Worm (Caenorhabditis elegans) whole organism, L1 larva: ENCODE data around the gene K07E3.9.

Experiments used
- C16A3.4 ChIP-seq: fragments of 150-350 bp; optimal IDR thresholded peaks from 2 replicates; lab custom pipeline; 2014; ENCODE audit warnings: missing biosample characterization, missing genetic modification characterization
- C34B4.2 ChIP-seq: sonication (generic microtip); optimal IDR thresholded peaks from 2 replicates; lab custom pipeline; 2017; ENCODE audit warnings: mild to moderate bottlenecking, missing genetic modification characterization, missing compliant biosample characterization
- alr-1 ChIP-seq: fragments of 200-800 bp; sonication (Bioruptor generic); optimal IDR thresholded peaks from 2 replicates; lab custom pipeline; 2018; ENCODE audit warnings: borderline replicate concordance, mild to moderate bottlenecking, missing genetic modification characterization, missing compliant biosample characterization
- aly-2 ChIP-seq: fragments of 150-350 bp; optimal IDR thresholded peaks from 2 replicates; lab custom pipeline; 2014; ENCODE audit warnings: missing biosample characterization, missing genetic modification characterization
- ama-1 ChIP-seq: fragments of 150-350 bp; optimal IDR thresholded peaks from 2 replicates; lab custom pipeline; 2014
- blmp-1 ChIP-seq: fragments of 150-350 bp; optimal IDR thresholded peaks from 2 replicates; lab custom pipeline; 2014; ENCODE audit warnings: missing biosample characterization, missing genetic modification characterization
- ceh-8 ChIP-seq: fragments of 200-800 bp; sonication (Bioruptor generic); optimal IDR thresholded peaks from 2 replicates; lab custom pipeline; 2018; ENCODE audit warnings: mild to moderate bottlenecking, missing genetic modification characterization, moderate library complexity, missing compliant biosample characterization
- ceh-88 ChIP-seq: fragments of 200-800 bp; sonication (Bioruptor generic); IDR thresholded peaks from 2 replicates; pipeline ENCODE4 v1.3.6; 2022; ENCODE audit warnings: missing genetic modification characterization, missing compliant biosample characterization
- ceh-90 ChIP-seq: sonication (generic microtip); optimal IDR thresholded peaks from 2 replicates; lab custom pipeline; 2016; ENCODE audit warnings: missing genetic modification characterization, missing compliant biosample characterization
- dpl-1 ChIP-seq, 3 experiments: fragments of 150-350 bp in 2 of 3; sonication (generic microtip) in 1 of 3; optimal IDR thresholded peaks; 2 replicates each; lab custom pipeline; 2014 to 2017; ENCODE audit warnings: missing biosample characterization in 3 of 3, missing genetic modification characterization in 3 of 3, missing genetic modification reagents in 3 of 3
- dsc-1 ChIP-seq: sonication (generic microtip); optimal IDR thresholded peaks from 2 replicates; lab custom pipeline; 2016; ENCODE audit warnings: mild to moderate bottlenecking, missing genetic modification characterization, missing compliant biosample characterization
- efl-1 ChIP-seq, 4 experiments: fragments of 150-350 bp; optimal IDR thresholded peaks in 3 of 4; peaks in 1 of 4; 1 replicate in 1 of 4; 2 replicates in 3 of 4; lab custom pipeline; 2014; ENCODE audit warnings: missing biosample characterization in 2 of 4, missing genetic modification characterization in 2 of 4, missing genetic modification reagents in 2 of 4
- egl-13 ChIP-seq: sonication (generic microtip); optimal IDR thresholded peaks from 2 replicates; lab custom pipeline; 2016; ENCODE audit warnings: missing genotype, missing genetic modification reagents, missing genetic modification characterization, missing compliant biosample characterization
- fkh-10 ChIP-seq: sonication (generic microtip); optimal IDR thresholded peaks from 2 replicates; lab custom pipeline; 2017; ENCODE audit warnings: missing biosample characterization, missing genetic modification reagents, missing genetic modification characterization
- fkh-4 ChIP-seq: sonication (generic microtip); optimal IDR thresholded peaks from 2 replicates; lab custom pipeline; 2016; ENCODE audit warnings: missing compliant biosample characterization, missing genetic modification characterization, borderline replicate concordance
- fos-1 ChIP-seq: fragments of 150-350 bp; optimal IDR thresholded peaks from 2 replicates; lab custom pipeline; 2014; ENCODE audit warnings: missing biosample characterization, missing genetic modification characterization
- hlh-17 ChIP-seq: fragments of 200-800 bp; sonication (Bioruptor generic); optimal IDR thresholded peaks from 2 replicates; lab custom pipeline; 2018; ENCODE audit warnings: missing genetic modification characterization, mild to moderate bottlenecking, missing compliant biosample characterization, moderate library complexity, borderline replicate concordance
- isw-1 ChIP-seq: fragments of 200-800 bp; sonication (Bioruptor generic); IDR thresholded peaks from 2 replicates; pipeline ENCODE4 v1.3.6; 2022; ENCODE audit warnings: missing genetic modification characterization, missing compliant biosample characterization
- jun-1 ChIP-seq: fragments of 150-350 bp; optimal IDR thresholded peaks from 2 replicates; lab custom pipeline; 2014; ENCODE audit warnings: missing biosample characterization, missing genetic modification reagents, missing genetic modification characterization
- lin-14 ChIP-seq: fragments of 200-800 bp; sonication (Bioruptor generic); optimal IDR thresholded peaks from 2 replicates; lab custom pipeline; 2018; ENCODE audit warnings: mild to moderate bottlenecking, missing genetic modification characterization, moderate library complexity, missing compliant biosample characterization
- lin-15B ChIP-seq: fragments of 150-350 bp; sonication (generic microtip); optimal IDR thresholded peaks from 3 replicates; lab custom pipeline; 2014; ENCODE audit warnings: missing biosample characterization, missing genetic modification characterization
- lin-35 ChIP-seq, 2 experiments: fragments of 150-350 bp; optimal IDR thresholded peaks; 2 replicates each; lab custom pipeline; 2014; ENCODE audit warnings: missing biosample characterization in 2 of 2, missing genetic modification characterization in 2 of 2, missing genetic modification reagents in 2 of 2
- lin-39 ChIP-seq: fragments of 150-350 bp; optimal IDR thresholded peaks from 2 replicates; lab custom pipeline; 2014; ENCODE audit warnings: missing biosample characterization, missing genetic modification reagents, missing genetic modification characterization
- lir-3 ChIP-seq: sonication (generic microtip); optimal IDR thresholded peaks from 2 replicates; lab custom pipeline; 2016; ENCODE audit warnings: mild to moderate bottlenecking, missing genetic modification characterization, moderate library complexity, missing compliant biosample characterization; ENCODE audit not compliant: poor library complexity
- lsy-2 ChIP-seq, 2 experiments: fragments of 150-350 bp; optimal IDR thresholded peaks; 2 replicates each; lab custom pipeline; 2014; ENCODE audit warnings: missing biosample characterization in 2 of 2, missing genetic modification characterization in 2 of 2
- mdl-1 ChIP-seq, 2 experiments: fragments of 150-350 bp; optimal IDR thresholded peaks; 2 replicates each; lab custom pipeline; 2014 to 2017; ENCODE audit warnings: missing biosample characterization in 2 of 2, missing genetic modification characterization in 2 of 2, inconsistent platforms in 1 of 2
- mef-2 ChIP-seq: fragments of 150-350 bp; optimal IDR thresholded peaks from 2 replicates; lab custom pipeline; 2014; ENCODE audit warnings: missing biosample characterization, missing genetic modification characterization
- nhr-11 ChIP-seq: fragments of 150-350 bp; optimal IDR thresholded peaks from 2 replicates; lab custom pipeline; 2014; ENCODE audit warnings: missing biosample characterization, missing genetic modification characterization
- nhr-28 ChIP-seq: fragments of 150-350 bp; optimal IDR thresholded peaks from 2 replicates; lab custom pipeline; 2014; ENCODE audit warnings: missing biosample characterization, missing genetic modification characterization
- nhr-47 ChIP-seq: sonication (generic microtip); optimal IDR thresholded peaks from 2 replicates; lab custom pipeline; 2016; ENCODE audit warnings: mild to moderate bottlenecking, missing genetic modification characterization, moderate library complexity, missing compliant biosample characterization
- nhr-71 ChIP-seq: sonication (generic microtip); optimal IDR thresholded peaks from 2 replicates; lab custom pipeline; 2016; ENCODE audit warnings: mild to moderate bottlenecking, missing genetic modification characterization, moderate library complexity, missing compliant biosample characterization
- nhr-76 ChIP-seq: sonication (generic microtip); optimal IDR thresholded peaks from 2 replicates; lab custom pipeline; 2017; ENCODE audit warnings: missing biosample characterization, missing genetic modification characterization
- nhr-84 ChIP-seq: sonication (generic microtip); optimal IDR thresholded peaks from 2 replicates; lab custom pipeline; 2017; ENCODE audit warnings: missing biosample characterization, missing genetic modification characterization
- nhr-85 ChIP-seq: sonication (generic microtip); peaks from one replicate; lab custom pipeline; 2016; ENCODE audit warnings: missing genetic modification characterization, inconsistent platforms, missing compliant biosample characterization
- skn-1 ChIP-seq: fragments of 150-350 bp; optimal IDR thresholded peaks from 2 replicates; lab custom pipeline; 2014; ENCODE audit warnings: missing biosample characterization, missing genetic modification characterization
- sox-4 ChIP-seq: sonication (generic microtip); optimal IDR thresholded peaks from 2 replicates; lab custom pipeline; 2016; ENCODE audit warnings: missing genetic modification characterization, missing compliant biosample characterization
- sup-37 ChIP-seq: fragments of 200-800 bp; sonication (Bioruptor generic); optimal IDR thresholded peaks from 2 replicates; lab custom pipeline; 2018; ENCODE audit warnings: mild to moderate bottlenecking, missing genetic modification characterization, missing compliant biosample characterization
- unc-30 ChIP-seq: sonication (generic microtip); optimal IDR thresholded peaks from 2 replicates; lab custom pipeline; 2017; ENCODE audit warnings: missing biosample characterization, missing genetic modification characterization
- unc-98 ChIP-seq: fragments of 200-800 bp; sonication (Bioruptor generic); IDR thresholded peaks from 2 replicates; pipeline ENCODE4 v1.3.6; 2022; ENCODE audit warnings: missing genetic modification characterization, missing compliant biosample characterization
- xbp-1 ChIP-seq: sonication (generic microtip); optimal IDR thresholded peaks from 2 replicates; lab custom pipeline; 2016; ENCODE audit warnings: missing genetic modification characterization, missing compliant biosample characterization
- zag-1 ChIP-seq: fragments of 150-350 bp; optimal IDR thresholded peaks from 2 replicates; lab custom pipeline; 2014; ENCODE audit warnings: missing biosample characterization, missing genetic modification characterization
- zip-4 ChIP-seq: fragments of 200-800 bp; sonication (Bioruptor generic); optimal IDR thresholded peaks from 2 replicates; lab custom pipeline; 2018; ENCODE audit warnings: mild to moderate bottlenecking, missing genetic modification characterization, moderate library complexity, missing compliant biosample characterization

The K07E3.9 gene

DNA sequence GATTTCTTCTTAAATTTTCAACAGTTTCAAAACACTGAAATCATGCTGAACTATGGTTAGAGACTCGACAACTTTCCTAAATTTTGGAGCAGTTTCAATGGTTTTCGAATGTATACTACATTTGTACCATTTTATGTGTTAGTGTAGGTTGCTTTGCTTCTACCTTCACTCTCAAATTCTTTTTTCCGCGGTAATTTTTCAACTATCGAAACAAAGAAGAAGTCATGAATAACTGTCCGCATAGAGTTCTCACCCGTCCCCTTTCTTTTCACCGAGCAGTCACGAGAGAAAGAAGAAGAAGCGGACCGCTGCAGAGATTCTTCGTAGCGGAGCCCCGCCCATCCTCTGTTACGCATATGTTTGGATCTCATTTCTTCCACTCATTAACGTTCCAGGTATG lies 8.1 kb downstream of the K07E3.9 start, which contains the start of gene hlh-8:
hlh-8 (plus strand) TSS at position 301 of the 400 bp plus-strand sequence.
- TF ChIP-seq skn-1 (tag; lab: Kevin White, UChicago) = no peak
- TF ChIP-seq nhr-85 (tag; lab: Kevin White, UChicago) = peak; percentile 58
- no peak for TF ChIP-seq zag-1 (tag; lab: Kevin White, UChicago)
- TF ChIP-seq aly-2 = no peak
- no peak for TF ChIP-seq alr-1 (tag; lab: Kevin White, UChicago)
- no peak for TF ChIP-seq ceh-88 (GFP tag; lab: Robert Waterston, UW)
- no peak for TF ChIP-seq unc-98 (GFP tag; lab: Robert Waterston, UW)
- TF ChIP-seq lin-35 (GFP tag; optimal IDR thresholded peaks at IDR 0.05; lab: Kevin White, UChicago) = no peak

DNA sequence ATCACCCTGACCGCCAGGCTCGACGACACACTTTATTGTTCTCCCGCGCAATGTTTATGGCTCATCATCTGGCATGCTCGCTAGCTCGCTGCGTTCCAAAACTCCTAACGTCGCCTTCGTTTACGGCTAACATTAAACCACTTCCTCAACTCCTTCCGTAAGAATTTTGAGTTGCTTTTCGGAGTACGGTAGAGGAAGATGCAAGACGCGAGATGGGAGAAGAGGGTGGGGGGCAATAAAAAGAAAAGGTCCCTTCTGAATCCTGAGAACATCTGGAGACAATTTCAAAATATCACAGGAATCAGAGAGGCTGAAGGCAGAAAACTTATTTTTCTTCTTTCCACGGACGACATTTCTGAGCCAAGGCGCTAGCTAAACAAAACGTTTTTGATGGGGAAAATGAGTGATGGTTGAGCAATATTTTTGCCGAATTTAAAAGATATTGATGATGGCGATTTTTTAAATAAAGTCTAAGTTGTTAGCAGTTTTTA lies 9.9 kb downstream of the K07E3.9 start:
- no peak for TF ChIP-seq nhr-28
- TF ChIP-seq dsc-1 (tag; lab: Kevin White, UChicago) = peak; percentile 84
- peak; percentile 62 for TF ChIP-seq fkh-4 (tag; lab: Kevin White, UChicago)
- TF ChIP-seq, all 84 proteins: peak for 2

DNA sequence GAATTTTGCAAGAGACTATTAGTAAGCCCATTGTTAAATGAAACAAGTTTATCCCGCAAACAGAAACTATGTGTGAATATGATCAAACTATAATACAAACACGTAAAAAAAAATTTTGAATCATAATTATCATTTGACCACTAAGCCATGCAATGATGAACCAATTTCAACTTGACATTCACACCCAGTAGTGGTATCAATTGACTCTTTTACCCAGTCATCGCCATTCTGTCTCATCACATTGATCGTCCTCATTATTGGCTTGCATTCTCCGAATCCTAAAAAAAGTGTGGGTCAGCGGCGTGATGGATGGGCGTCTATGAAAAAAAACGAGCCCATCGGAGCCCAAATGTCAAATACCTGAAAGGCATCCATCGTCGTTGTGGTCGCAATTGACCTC lies 12.3 kb downstream of the K07E3.9 start:
- TF ChIP-seq jun-1 (tag; lab: Kevin White, UChicago) (no peak), zip-4 (no peak), xbp-1 (tag; lab: Kevin White, UChicago) (no peak), mef-2 (tag; lab: Kevin White, UChicago) (no peak), lir-3 (no peak), nhr-76 (tag; lab: Kevin White, UChicago) (no peak), lin-39 (tag; lab: Kevin White, UChicago) (no peak), egl-13 (tag; lab: Kevin White, UChicago) (no peak), lsy-2 (tag; optimal IDR thresholded peaks at IDR 0.05; lab: Kevin White, UChicago) (no peak), fos-1 (no peak), sup-37 (GFP tag; lab: Kevin White, UChicago) (no peak), hlh-17 (GFP tag; lab: Kevin White, UChicago) (no peak), isw-1 (GFP tag; lab: Robert Waterston, UW) (no peak)

DNA sequence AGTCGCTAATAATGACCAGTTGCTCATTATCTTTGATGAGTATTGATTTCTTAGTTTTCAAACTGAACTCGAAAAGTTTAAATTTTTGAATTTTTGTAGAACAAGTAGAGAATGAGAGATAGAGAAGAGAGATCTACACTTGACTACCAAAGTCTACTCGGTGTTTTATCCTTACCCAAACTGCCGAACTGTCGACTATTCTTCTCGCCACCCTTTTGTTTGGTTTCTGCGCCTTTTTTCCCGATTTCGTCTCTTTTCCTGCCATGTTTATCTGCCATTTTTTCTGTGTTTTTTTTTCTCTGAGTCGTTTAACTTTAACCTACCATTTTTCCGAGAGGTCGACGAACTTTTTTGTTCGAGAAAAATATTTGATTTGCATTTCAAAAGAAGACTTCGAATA lies 15.2 kb downstream of the K07E3.9 start, which contains the start of gene C02B8.12:
C02B8.12 (minus strand) TSS at position 175 of the 400 bp plus-strand sequence.
- TF ChIP-seq fkh-10 (GFP tag; lab: Kevin White, UChicago) (no peak), lin-14 (peak; percentile 15), C34B4.2 (tag; lab: Kevin White, UChicago) (no peak)
- TF ChIP-seq, all 84 proteins: peak for 1

DNA sequence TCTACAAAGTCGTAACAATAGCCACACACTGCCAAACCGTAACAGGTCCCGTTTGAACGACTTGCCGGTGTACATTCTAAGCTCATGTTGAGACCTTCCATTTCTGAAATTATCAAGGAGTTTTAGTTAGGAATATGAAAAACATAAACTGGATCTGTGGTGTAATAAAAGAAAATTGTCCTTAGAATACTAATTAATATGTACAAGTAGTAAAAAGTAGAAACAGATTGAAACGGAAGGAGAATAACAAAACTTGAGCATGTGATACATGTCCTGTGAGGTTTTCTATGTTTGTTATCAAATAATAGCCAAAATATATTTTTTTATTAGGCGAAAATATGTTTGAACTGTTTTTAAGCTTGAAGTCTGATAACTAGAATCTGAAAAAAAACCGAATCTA lies 21.5 kb downstream of the K07E3.9 start, which contains the start of gene frpr-1:
frpr-1 (minus strand) TSS at position 101 of the 400 bp plus-strand sequence.
- TF ChIP-seq nhr-11 (tag; lab: Kevin White, UChicago) (no peak), sox-4 (tag; lab: Kevin White, UChicago) (no peak), hlh-17 (GFP tag; lab: Kevin White, UChicago) (no peak)

DNA sequence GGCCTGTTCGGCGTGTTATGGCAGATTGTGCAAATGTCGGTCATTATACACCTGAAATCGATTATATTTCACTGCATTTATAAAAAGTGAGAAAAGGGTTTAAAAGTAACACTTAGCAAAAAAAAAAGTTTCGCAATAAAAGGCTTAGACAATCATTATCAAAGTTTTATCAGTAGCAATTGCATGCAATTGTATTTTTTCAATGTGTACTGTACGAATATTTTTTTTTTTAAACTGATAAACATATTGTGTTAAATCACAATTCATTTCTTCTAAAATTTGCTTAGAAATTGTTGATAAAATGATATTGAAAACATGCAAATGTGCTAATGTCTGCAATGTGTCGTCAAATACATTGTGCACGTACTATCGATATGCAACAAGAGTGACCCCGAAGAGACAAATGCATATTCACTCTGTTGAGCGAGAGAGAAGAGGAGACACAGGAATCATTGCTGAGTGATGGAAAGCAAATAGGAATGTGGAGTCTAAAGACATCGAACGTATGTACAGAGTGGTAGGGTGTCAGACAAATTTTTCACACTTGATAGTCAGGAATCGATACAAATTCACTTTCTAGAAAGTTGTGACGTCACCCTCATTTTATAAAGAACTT lies 28.4 kb downstream of the K07E3.9 start, which contains the start of gene C02B8.6:
C02B8.6 (minus strand) TSS at position 51 of the 616 bp plus-strand sequence.
- TF ChIP-seq nhr-71 (tag; lab: Kevin White, UChicago) = peak; percentile 50
- no peak for TF ChIP-seq nhr-84 (tag; lab: Kevin White, UChicago)
- TF ChIP-seq ceh-8 (GFP tag; lab: Kevin White, UChicago) = no peak
- TF ChIP-seq dpl-1 (GFP tag; optimal IDR thresholded peaks at IDR 0.05; lab: Kevin White, UChicago) = peak; percentile 15 to 44 (median 25)
- TF ChIP-seq efl-1 (optimal IDR thresholded peaks at IDR 0.05; lab: Kevin White, UChicago) = peak; percentile 29 to 36
- TF ChIP-seq efl-1 (GFP tag; optimal IDR thresholded peaks at IDR 0.05 in 1 of 2; lab: Kevin White, UChicago) = peak; percentile 44 to 84
- peak in 1 of 2 experiments; percentile 23 for TF ChIP-seq mdl-1 (tag; optimal IDR thresholded peaks at IDR 0.05; lab: Kevin White, UChicago)
- peak; percentile 63 for TF ChIP-seq blmp-1 (tag; lab: Kevin White, UChicago)
- TF ChIP-seq hlh-17 (GFP tag; lab: Kevin White, UChicago) = no peak
- no peak for TF ChIP-seq C34B4.2 (tag; lab: Kevin White, UChicago)
- peak; percentile 42 for TF ChIP-seq C16A3.4 (tag; lab: Kevin White, UChicago)
- TF ChIP-seq unc-30 (tag; lab: Kevin White, UChicago) = no peak
- TF ChIP-seq lir-3 = no peak
- no peak for TF ChIP-seq lin-15B (tag; lab: Kevin White, UChicago)
- TF ChIP-seq dsc-1 (tag; lab: Kevin White, UChicago) = peak; percentile 13
- TF ChIP-seq ceh-90 (tag; lab: Kevin White, UChicago) = no peak
- peak; percentile 39 for TF ChIP-seq nhr-47 (tag; lab: Kevin White, UChicago)
- no peak for TF ChIP-seq ama-1 (lab: Kevin White, UChicago)
